Fruit fly (Drosophila melanogaster) whole organism, adult: ENCODE data around the gene crc.

Experiments
- CG5204 ChIP-seq: fragments of 200-800 bp; sonication (Bioruptor generic); optimal IDR thresholded peaks from 2 replicates; lab custom pipeline; 2016; ENCODE audit warnings: missing biosample characterization, missing genetic modification characterization
- CG7101 ChIP-seq: fragments of 200-800 bp; sonication (Bioruptor generic); optimal IDR thresholded peaks from 2 replicates; lab custom pipeline; 2018; ENCODE audit warnings: missing biosample characterization, mild to moderate bottlenecking, missing genetic modification characterization, moderate library complexity
- Clk ChIP-seq: fragments of 200-800 bp; sonication (Bioruptor generic); optimal IDR thresholded peaks from 2 replicates; lab custom pipeline; 2017; ENCODE audit warnings: missing biosample characterization, missing genetic modification characterization

DNA sequence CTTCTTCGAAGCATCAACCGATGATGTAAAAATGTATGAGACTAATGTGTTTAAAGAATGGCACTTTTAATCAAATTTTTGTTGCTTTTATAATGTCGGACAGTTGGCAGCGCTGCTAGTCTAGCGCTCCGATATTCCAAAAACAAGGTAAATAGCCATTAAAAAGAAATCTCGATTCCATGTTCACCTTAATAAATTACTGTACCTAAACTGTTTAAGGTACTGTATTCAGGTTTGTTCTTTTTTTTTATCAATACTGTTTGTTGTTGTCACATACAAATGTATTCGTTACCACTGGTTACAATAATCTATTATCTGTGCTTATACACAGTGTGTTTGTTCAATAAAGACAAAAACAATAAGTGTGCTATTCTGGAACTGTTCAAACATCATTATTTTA, 50.2 kb downstream of the crc start, which contains the start of gene dtr:
- TF ChIP-seq CG5204 (GFP tag; lab: Kevin White, UChicago) (no peak), CG7101 (no peak), Clk (GFP tag; lab: Kevin White, UChicago) (no peak)
